Worm (Caenorhabditis elegans) whole organism, late embryonic: ENCODE data around the gene srh-116.
A peak's percentile ranks its signal among the peaks of the same experiment; 100 is the strongest.

Experiments
- F13H6.1 ChIP-seq: sonication (generic microtip); optimal IDR thresholded peaks from 2 replicates; lab custom pipeline; 2016; ENCODE audit warnings: missing genetic modification characterization, missing compliant biosample characterization
- ahr-1 ChIP-seq: sonication (generic microtip); optimal IDR thresholded peaks from 2 replicates; lab custom pipeline; 2016; ENCODE audit warnings: missing genetic modification characterization, missing compliant biosample characterization
- ceh-18 ChIP-seq: sonication (generic microtip); optimal IDR thresholded peaks from 2 replicates; lab custom pipeline; 2016; ENCODE audit warnings: missing genetic modification characterization, missing compliant biosample characterization
- ceh-22 ChIP-seq: sonication (generic microtip); optimal IDR thresholded peaks from 2 replicates; lab custom pipeline; 2017; ENCODE audit warnings: missing biosample characterization, missing genetic modification characterization
- ceh-24 ChIP-seq: sonication (generic microtip); optimal IDR thresholded peaks from 2 replicates; lab custom pipeline; 2016; ENCODE audit warnings: mild to moderate bottlenecking, missing genetic modification characterization, missing compliant biosample characterization
- ceh-31 ChIP-seq: sonication (generic microtip); optimal IDR thresholded peaks from 2 replicates; lab custom pipeline; 2016; ENCODE audit warnings: missing genetic modification characterization, missing compliant biosample characterization
- ceh-6 ChIP-seq: fragments of 200-800 bp; sonication (Bioruptor generic); optimal IDR thresholded peaks from 2 replicates; lab custom pipeline; 2018; ENCODE audit warnings: mild to moderate bottlenecking, missing genetic modification characterization, missing compliant biosample characterization
- ceh-9 ChIP-seq: sonication (generic microtip); optimal IDR thresholded peaks from 2 replicates; lab custom pipeline; 2016; ENCODE audit warnings: mild to moderate bottlenecking, missing genetic modification characterization, inconsistent platforms, missing compliant biosample characterization
- elt-2 ChIP-seq: sonication (generic microtip); optimal IDR thresholded peaks from 2 replicates; lab custom pipeline; 2016; ENCODE audit warnings: missing genetic modification reagents, missing genetic modification characterization, missing compliant biosample characterization
- ets-4 ChIP-seq: sonication (generic microtip); optimal IDR thresholded peaks from 2 replicates; lab custom pipeline; 2016; ENCODE audit warnings: missing genetic modification characterization, missing compliant biosample characterization
- eyg-1 ChIP-seq: sonication (generic microtip); optimal IDR thresholded peaks from 2 replicates; lab custom pipeline; 2016; ENCODE audit warnings: missing genotype, missing genetic modification characterization, missing compliant biosample characterization
- hlh-15 ChIP-seq: sonication (generic microtip); optimal IDR thresholded peaks from 2 replicates; lab custom pipeline; 2016; ENCODE audit warnings: missing genetic modification characterization, missing compliant biosample characterization
- hlh-6 ChIP-seq: sonication (generic microtip); optimal IDR thresholded peaks from 2 replicates; lab custom pipeline; 2016; ENCODE audit warnings: missing genotype, missing genetic modification characterization, missing compliant biosample characterization
- lim-6 ChIP-seq: sonication (generic microtip); optimal IDR thresholded peaks from 2 replicates; lab custom pipeline; 2016; ENCODE audit warnings: missing genetic modification characterization, missing compliant biosample characterization
- lin-11 ChIP-seq: fragments of 200-800 bp; sonication (Bioruptor generic); optimal IDR thresholded peaks from 2 replicates; lab custom pipeline; 2018; ENCODE audit warnings: mild to moderate bottlenecking, missing genetic modification characterization, missing compliant biosample characterization
- nhr-232 ChIP-seq: sonication (generic microtip); optimal IDR thresholded peaks from 2 replicates; lab custom pipeline; 2016; ENCODE audit warnings: missing genetic modification characterization, missing compliant biosample characterization
- npax-4 ChIP-seq: sonication (generic microtip); optimal IDR thresholded peaks from 2 replicates; lab custom pipeline; 2016; ENCODE audit warnings: missing genetic modification characterization, missing compliant biosample characterization
- odd-2 ChIP-seq: sonication (generic microtip); optimal IDR thresholded peaks from 2 replicates; lab custom pipeline; 2017; ENCODE audit warnings: antibody characterized with exemption, mild to moderate bottlenecking, missing genetic modification characterization, missing compliant biosample characterization
- pag-3 ChIP-seq: sonication (generic microtip); optimal IDR thresholded peaks from 2 replicates; lab custom pipeline; 2016; ENCODE audit warnings: missing compliant biosample characterization, missing genetic modification characterization, borderline replicate concordance
- pha-4 ChIP-seq: fragments of 150-350 bp; optimal IDR thresholded peaks from 2 replicates; lab custom pipeline; 2018; ENCODE audit warnings: missing biosample characterization, missing genetic modification reagents, missing genetic modification characterization
- rnt-1 ChIP-seq: sonication (generic microtip); optimal IDR thresholded peaks from 2 replicates; lab custom pipeline; 2016; ENCODE audit warnings: missing genetic modification characterization, missing compliant biosample characterization
- syd-9 ChIP-seq: sonication (generic microtip); optimal IDR thresholded peaks from 2 replicates; lab custom pipeline; 2016; ENCODE audit warnings: mild to moderate bottlenecking, missing genetic modification characterization, moderate library complexity, missing compliant biosample characterization
- tbx-2 ChIP-seq: sonication (generic microtip); optimal IDR thresholded peaks from 2 replicates; lab custom pipeline; 2016; ENCODE audit warnings: missing genetic modification characterization, missing compliant biosample characterization
- unc-55 ChIP-seq: sonication (generic microtip); optimal IDR thresholded peaks from 2 replicates; lab custom pipeline; 2017; ENCODE audit warnings: missing biosample characterization, missing genetic modification reagents, missing genetic modification characterization
- unc-86 ChIP-seq: sonication (generic microtip); optimal IDR thresholded peaks from 2 replicates; lab custom pipeline; 2016; ENCODE audit warnings: missing genetic modification characterization, missing compliant biosample characterization
- ztf-16 ChIP-seq: sonication (generic microtip); optimal IDR thresholded peaks from 2 replicates; lab custom pipeline; 2017; ENCODE audit warnings: missing genetic modification characterization, missing compliant biosample characterization

Gene srh-116

DNA sequence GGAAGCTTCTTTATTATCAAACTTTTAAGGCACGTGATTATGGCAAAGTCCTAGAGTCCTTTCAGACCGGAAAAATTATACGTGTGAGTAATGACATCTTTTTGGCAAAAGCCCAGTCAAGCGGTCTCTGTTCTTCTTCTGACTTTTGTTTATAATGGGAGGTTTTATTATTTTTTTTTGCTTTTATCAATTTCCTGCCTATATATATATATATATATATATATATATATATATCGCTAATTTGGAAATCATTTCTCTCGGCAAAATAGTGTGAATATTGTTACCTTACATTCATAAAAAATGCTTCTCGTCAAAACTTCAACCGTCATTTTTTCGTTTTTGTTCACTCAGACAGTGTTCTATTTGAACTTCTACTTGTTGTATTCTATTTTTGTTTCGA, 37.2 kb downstream of the srh-116 start, which contains the start of gene srbc-62:
TSS of gene srbc-62 (plus strand) at position 301 of the 400 bp plus-strand sequence.
- TF ChIP-seq hlh-15 (tag; lab: Kevin White, UChicago): no peak
- TF ChIP-seq, all 69 proteins: peak for 0

DNA sequence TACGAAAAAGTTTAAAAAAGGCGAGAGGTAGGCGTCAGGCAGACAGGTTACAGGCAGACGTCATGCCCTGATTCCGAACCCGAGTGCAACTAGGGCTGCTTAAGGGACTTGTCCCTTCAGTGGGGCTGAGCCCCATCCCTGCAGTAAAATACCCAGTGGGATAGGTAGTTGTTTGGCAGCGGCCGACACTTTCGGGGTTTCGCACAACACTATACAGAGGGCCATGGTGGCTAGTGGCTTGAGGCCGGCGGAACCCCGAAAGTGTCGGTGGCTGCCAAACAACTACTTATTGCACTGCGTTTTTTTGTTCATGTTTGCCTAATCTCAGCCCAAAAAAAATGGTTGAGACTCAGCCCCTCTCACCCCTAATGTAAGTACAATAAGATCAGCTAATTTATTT, 39.3 kb downstream of the srh-116 start:
- TF ChIP-seq ahr-1 (tag; lab: Kevin White, UChicago) (no peak), F13H6.1 (tag; lab: Kevin White, UChicago) (no peak), ceh-31 (tag; lab: Kevin White, UChicago) (no peak), odd-2 (tag; lab: Kevin White, UChicago) (no peak), eyg-1 (tag; lab: Kevin White, UChicago) (no peak)

DNA sequence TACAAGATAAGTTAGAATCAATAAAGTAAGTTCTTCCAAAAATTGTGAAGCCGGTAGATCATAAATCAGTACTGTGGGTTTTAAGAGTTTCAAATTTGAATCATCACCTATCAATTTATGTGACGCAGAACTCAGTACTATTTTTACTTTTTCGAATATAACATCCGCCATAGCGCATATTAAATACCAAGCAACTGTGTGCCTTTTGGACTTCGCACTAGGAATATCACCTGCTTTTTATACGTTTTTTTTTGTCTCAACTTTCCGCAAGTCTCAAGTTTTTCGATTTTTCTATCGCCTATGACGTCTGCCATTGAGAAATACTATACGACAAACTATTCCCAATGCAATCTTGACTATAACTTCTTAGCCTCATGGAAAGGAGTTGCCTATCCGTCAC, 42.2 kb downstream of the srh-116 start, which contains the start of gene srh-113:
TSS of gene srh-113 (plus strand) at position 301 of the 400 bp plus-strand sequence.
- TF ChIP-seq ztf-16 (no peak), syd-9 (tag; lab: Kevin White, UChicago) (no peak)

DNA sequence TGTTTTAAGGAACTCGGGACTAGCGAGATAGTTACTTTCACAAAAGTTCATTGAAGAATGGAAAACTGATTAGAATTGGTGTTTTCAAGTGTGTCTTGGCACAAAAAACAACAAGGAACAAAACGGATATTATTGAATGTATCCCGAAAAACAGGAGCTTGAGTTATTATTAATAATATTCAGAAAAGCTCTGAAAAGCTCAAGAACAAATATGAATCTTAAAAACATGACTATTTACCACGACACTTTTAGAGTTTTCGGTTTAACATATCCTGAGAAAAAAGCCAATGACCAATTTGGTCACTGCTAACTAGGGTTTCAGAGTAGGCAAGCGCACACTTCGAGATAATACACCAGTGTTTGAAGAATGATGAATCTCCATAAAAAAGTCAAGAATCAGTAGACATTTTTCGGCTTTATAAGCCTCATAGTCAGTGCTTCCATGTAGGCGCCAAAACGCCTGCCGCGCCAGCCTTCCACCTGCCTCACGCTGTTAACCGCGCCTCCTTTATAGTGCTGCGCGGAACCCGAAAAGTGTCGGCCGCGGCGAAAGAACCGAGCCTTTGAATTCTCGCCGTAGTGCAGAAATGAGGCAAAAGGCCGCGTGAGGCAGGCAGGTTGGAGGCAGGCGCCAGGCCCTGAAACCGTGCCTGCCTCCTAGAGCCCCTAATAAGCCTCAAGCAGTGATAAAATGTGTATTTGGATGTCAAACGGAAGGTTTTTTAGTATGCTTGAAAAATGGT, 42.8 kb downstream of the srh-116 start, which contains the start of gene srh-236:
TSS of gene srh-236 (minus strand) at position 51 of the 743 bp plus-strand sequence.
- TF ChIP-seq ceh-18 (tag; lab: Kevin White, UChicago): no peak
- peak; percentile 59 for TF ChIP-seq pag-3 (tag; lab: Kevin White, UChicago)
- TF ChIP-seq lin-11 (tag; lab: Kevin White, UChicago): no peak
- no peak for TF ChIP-seq tbx-2 (tag; lab: Kevin White, UChicago)

DNA sequence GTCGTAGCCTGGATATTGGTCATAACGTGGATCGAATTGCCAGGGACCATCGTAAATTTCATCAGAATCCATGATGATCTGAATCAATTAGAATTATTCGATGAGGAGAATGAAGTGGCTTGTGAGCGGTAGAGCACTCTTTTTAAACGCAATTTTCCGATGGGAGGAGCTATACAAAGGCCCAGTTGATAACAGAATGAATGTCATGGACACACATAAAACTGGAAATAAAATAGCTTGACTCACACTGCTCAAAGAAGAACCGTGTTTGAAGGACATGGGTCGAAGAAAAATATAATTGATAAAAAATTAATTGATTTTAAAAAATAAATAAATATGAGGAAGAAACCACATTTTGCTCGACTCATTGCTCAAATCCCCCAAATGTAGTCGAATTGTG, 46.9 kb downstream of the srh-116 start, which contains the start of gene Y68A4A.13:
TSS of gene Y68A4A.13 (minus strand) at position 101 of the 400 bp plus-strand sequence.
- no peak for TF ChIP-seq ahr-1 (tag; lab: Kevin White, UChicago)
- no peak for TF ChIP-seq unc-55 (GFP tag; lab: Kevin White, UChicago)
- no peak for TF ChIP-seq ceh-18 (tag; lab: Kevin White, UChicago)
- no peak for TF ChIP-seq ceh-6
- no peak for TF ChIP-seq ceh-24 (tag; lab: Kevin White, UChicago)
- no peak for TF ChIP-seq ceh-9
- TF ChIP-seq odd-2 (tag; lab: Kevin White, UChicago): no peak
- no peak for TF ChIP-seq lin-11 (tag; lab: Kevin White, UChicago)
- no peak for TF ChIP-seq syd-9 (tag; lab: Kevin White, UChicago)
- no peak for TF ChIP-seq ceh-22
- TF ChIP-seq F13H6.1 (tag; lab: Kevin White, UChicago): no peak
- no peak for TF ChIP-seq pha-4 (tag; lab: Kevin White, UChicago)

DNA sequence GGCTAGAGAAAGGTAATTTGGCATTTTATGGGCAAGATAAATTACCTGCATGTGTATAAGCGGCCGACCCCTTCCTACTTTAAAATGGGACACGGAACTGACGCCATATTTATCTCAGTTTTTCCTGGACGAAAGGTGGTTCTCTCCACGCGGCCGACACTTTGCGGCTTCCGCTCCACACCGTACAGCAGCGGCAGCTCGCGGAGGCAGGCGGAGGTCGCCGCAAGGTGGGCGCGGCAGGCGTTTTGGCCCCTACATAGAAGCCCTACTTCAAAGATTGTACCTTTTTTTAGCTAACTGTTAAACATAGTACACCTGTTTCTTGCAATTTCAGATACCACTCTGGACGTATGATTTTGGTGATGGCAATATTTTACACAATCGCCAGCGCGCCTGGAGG, 48.5 kb downstream of the srh-116 start:
- TF ChIP-seq ahr-1 (tag; lab: Kevin White, UChicago) (no peak), ceh-9 (no peak), hlh-6 (tag; lab: Kevin White, UChicago) (no peak), rnt-1 (no peak), ceh-18 (tag; lab: Kevin White, UChicago) (no peak), unc-86 (tag; lab: Kevin White, UChicago) (no peak), pag-3 (tag; lab: Kevin White, UChicago) (no peak), unc-55 (GFP tag; lab: Kevin White, UChicago) (no peak), ztf-16 (no peak), elt-2 (tag; lab: Kevin White, UChicago) (no peak), npax-4 (tag; lab: Kevin White, UChicago) (no peak), lim-6 (tag; lab: Kevin White, UChicago) (no peak), ets-4 (no peak), nhr-232 (tag; lab: Kevin White, UChicago) (no peak)
- TF ChIP-seq, all 69 proteins: peak for 0
